Worm (Caenorhabditis elegans) whole organism, mixed stage, embryonic: ENCODE data around the gene F18F11.4.

Experiments used
- bed-3 ChIP-seq: fragments of 200-800 bp; sonication (Bioruptor generic); optimal IDR thresholded peaks from 3 replicates; lab custom pipeline; 2018; ENCODE audit warnings: mild to moderate bottlenecking, missing genetic modification characterization, moderate library complexity, missing compliant biosample characterization
- cnd-1 ChIP-seq: fragments of 200-800 bp; sonication (Bioruptor generic); optimal IDR thresholded peaks from 2 replicates; lab custom pipeline; 2018; ENCODE audit warnings: mild to moderate bottlenecking, missing genetic modification characterization, missing compliant biosample characterization
- elt-3 ChIP-seq: fragments of 150-350 bp; optimal IDR thresholded peaks from 2 replicates; lab custom pipeline; 2014; ENCODE audit warnings: missing biosample characterization, missing genetic modification characterization
- hlh-1 ChIP-seq: fragments of 150-350 bp; optimal IDR thresholded peaks from 2 replicates; lab custom pipeline; 2014; ENCODE audit warnings: missing biosample characterization, missing genetic modification reagents, missing genetic modification characterization
- lin-13 ChIP-seq: fragments of 150-350 bp; optimal IDR thresholded peaks from 2 replicates; lab custom pipeline; 2014; ENCODE audit warnings: missing biosample characterization, missing genetic modification characterization
- nhr-237 ChIP-seq: fragments of 150-350 bp; optimal IDR thresholded peaks from 2 replicates; lab custom pipeline; 2014; ENCODE audit warnings: missing biosample characterization, missing genetic modification characterization
- sptf-1 ChIP-seq: sonication (generic microtip); optimal IDR thresholded peaks from 2 replicates; lab custom pipeline; 2017; ENCODE audit warnings: mild to moderate bottlenecking, missing genetic modification characterization, moderate library complexity, missing compliant biosample characterization
- unc-39 ChIP-seq: fragments of 150-350 bp; optimal IDR thresholded peaks from 2 replicates; lab custom pipeline; 2014; ENCODE audit warnings: missing biosample characterization, missing genetic modification characterization
- unc-62 ChIP-seq: fragments of 150-350 bp; optimal IDR thresholded peaks from 2 replicates; lab custom pipeline; 2014; ENCODE audit warnings: missing biosample characterization, missing genetic modification reagents, missing genetic modification characterization

DNA sequence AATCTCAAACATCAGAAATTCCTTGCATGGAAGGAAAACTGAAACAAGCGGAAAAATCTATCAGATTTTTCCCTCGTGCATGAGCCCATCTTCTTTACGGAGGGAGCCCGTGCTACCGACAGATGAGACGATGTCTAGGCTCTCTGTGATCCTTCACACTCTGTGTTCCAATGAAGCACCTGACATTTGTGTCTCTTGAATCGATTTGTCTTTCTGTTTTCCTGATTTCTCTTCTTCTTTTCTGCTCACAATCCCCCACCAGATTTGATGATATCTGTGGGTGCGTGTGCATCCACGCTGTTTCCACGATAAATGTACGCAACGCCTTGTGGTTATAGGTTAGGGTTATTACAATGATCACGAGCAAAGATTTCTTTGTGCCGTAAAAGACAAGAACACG lies 48.2 kb downstream of the F18F11.4 start:
- TF ChIP-seq nhr-237 (tag; lab: Kevin White, UChicago), result no peak
- TF ChIP-seq hlh-1, result peak; percentile 94
- TF ChIP-seq elt-3 (tag; lab: Kevin White, UChicago), result no peak
- TF ChIP-seq sptf-1 (tag; lab: Kevin White, UChicago), result no peak
- no peak for TF ChIP-seq lin-13 (tag; lab: Kevin White, UChicago)
- TF ChIP-seq bed-3, result no peak
- TF ChIP-seq cnd-1 (tag; lab: Kevin White, UChicago), result no peak
- TF ChIP-seq unc-39 (tag; lab: Kevin White, UChicago), result no peak
- no peak for TF ChIP-seq unc-62
